Fruit fly (Drosophila melanogaster) whole organism, embryonic: ENCODE data around the gene Irc.

Experiments
- Abd-B ChIP-seq: fragments of 200-800 bp; sonication (Bioruptor generic); optimal IDR thresholded peaks from 2 replicates; lab custom pipeline; 2018; ENCODE audit warnings: missing biosample characterization, mild to moderate bottlenecking, missing genetic modification characterization, moderate library complexity
- CG16815 ChIP-seq: fragments of 200-800 bp; sonication (Bioruptor generic); optimal IDR thresholded peaks from 3 replicates; lab custom pipeline; 2017; ENCODE audit warnings: missing biosample characterization, mild to moderate bottlenecking, missing genetic modification characterization
- CG17385 ChIP-seq: fragments of 200-800 bp; sonication (Bioruptor generic); optimal IDR thresholded peaks from 3 replicates; lab custom pipeline; 2018; ENCODE audit warnings: missing biosample characterization, mild to moderate bottlenecking, missing genetic modification characterization
- CG17802 ChIP-seq: fragments of 200-800 bp; sonication (Bioruptor generic); optimal IDR thresholded peaks from 2 replicates; lab custom pipeline; 2018; ENCODE audit warnings: missing biosample characterization, mild to moderate bottlenecking, missing genetic modification characterization, moderate library complexity
- CG18619 ChIP-seq: fragments of 200-800 bp; sonication (Bioruptor generic); optimal IDR thresholded peaks from 3 replicates; lab custom pipeline; 2017; ENCODE audit warnings: missing biosample characterization, mild to moderate bottlenecking, missing genetic modification characterization
- CG2889 ChIP-seq: fragments of 200-800 bp; sonication (Bioruptor generic); IDR thresholded peaks from 3 replicates; pipeline ENCODE4 v1.3.6; 2022; ENCODE audit warnings: missing biosample characterization, missing genetic modification characterization
- CG33213 ChIP-seq: fragments of 200-800 bp; sonication (Bioruptor generic); optimal IDR thresholded peaks from 3 replicates; lab custom pipeline; 2016; ENCODE audit warnings: missing biosample characterization, missing genetic modification characterization
- CG34422 ChIP-seq: fragments of 200-800 bp; sonication (Bioruptor generic); IDR thresholded peaks from 3 replicates; pipeline ENCODE4 v1.3.6; 2022; ENCODE audit warnings: missing biosample characterization, missing genetic modification characterization
- CG42726 ChIP-seq: fragments of 200-800 bp; sonication (Bioruptor generic); IDR thresholded peaks from 2 replicates; pipeline ENCODE4 v1.3.6; 2022; ENCODE audit warnings: missing biosample characterization, missing genetic modification characterization; ENCODE audit not compliant: partially characterized antibody
- CG4404 ChIP-seq: fragments of 200-800 bp; sonication (Bioruptor generic); IDR thresholded peaks from 2 replicates; pipeline ENCODE4 v1.3.6; 2022; ENCODE audit warnings: missing biosample characterization, missing genetic modification characterization
- CG6254 ChIP-seq: fragments of 200-800 bp; sonication (Bioruptor generic); optimal IDR thresholded peaks from 3 replicates; lab custom pipeline; 2017; ENCODE audit warnings: mild to moderate bottlenecking, missing biosample characterization, missing genetic modification reagents, missing genetic modification characterization
- CG6272 ChIP-seq: fragments of 200-800 bp; sonication (Bioruptor generic); IDR thresholded peaks from 2 replicates; pipeline ENCODE4 v1.3.6; 2022; ENCODE audit warnings: missing biosample characterization, missing genetic modification characterization
- CG6689 ChIP-seq: fragments of 200-800 bp; sonication (Bioruptor generic); IDR thresholded peaks from 2 replicates; pipeline ENCODE4 v1.3.6; 2022; ENCODE audit warnings: missing biosample characterization, missing genetic modification characterization
- CG7372 ChIP-seq: fragments of 200-800 bp; sonication (Bioruptor generic); IDR thresholded peaks from 2 replicates; pipeline ENCODE4 v1.3.6; 2022; ENCODE audit warnings: missing biosample characterization, missing genetic modification characterization
- CG8281 ChIP-seq: fragments of 200-800 bp; sonication (Bioruptor generic); optimal IDR thresholded peaks from 2 replicates; lab custom pipeline; 2018; ENCODE audit warnings: missing biosample characterization, mild to moderate bottlenecking, missing genetic modification characterization, moderate library complexity
- CG8388 ChIP-seq: fragments of 200-800 bp; sonication (Bioruptor generic); optimal IDR thresholded peaks from 2 replicates; lab custom pipeline; 2019; ENCODE audit warnings: missing biosample characterization, mild to moderate bottlenecking, missing genetic modification characterization, moderate library complexity
- CG8765 ChIP-seq: fragments of 200-800 bp; sonication (Bioruptor generic); IDR thresholded peaks from 2 replicates; pipeline ENCODE4 v1.3.6; 2022; ENCODE audit warnings: missing biosample characterization, missing genetic modification characterization
- CG9215 ChIP-seq: fragments of 200-800 bp; sonication (Bioruptor generic); IDR thresholded peaks from 2 replicates; pipeline ENCODE4 v1.3.6; 2022; ENCODE audit warnings: missing biosample characterization, missing genetic modification characterization
- CG9932 ChIP-seq: fragments of 200-800 bp; sonication (Bioruptor generic); IDR thresholded peaks from 2 replicates; pipeline ENCODE4 v1.3.6; 2022; ENCODE audit warnings: missing biosample characterization, missing genetic modification characterization
- Dip3 ChIP-seq: fragments of 200-800 bp; sonication (Bioruptor generic); optimal IDR thresholded peaks from 3 replicates; lab custom pipeline; 2016; ENCODE audit warnings: missing biosample characterization, missing genetic modification characterization
- Drgx ChIP-seq: fragments of 200-800 bp; sonication (Bioruptor generic); IDR thresholded peaks from 2 replicates; pipeline ENCODE4 v1.3.6; 2022; ENCODE audit warnings: missing biosample characterization, missing genetic modification characterization
- E2f1 ChIP-seq: fragments of 200-800 bp; sonication (Bioruptor generic); IDR thresholded peaks from 2 replicates; pipeline ENCODE4 v1.3.6; 2022; ENCODE audit warnings: missing biosample characterization, missing genetic modification characterization
- Ets97D ChIP-seq: fragments of 200-800 bp; sonication (Bioruptor generic); optimal IDR thresholded peaks from 3 replicates; lab custom pipeline; 2016; ENCODE audit warnings: missing biosample characterization, missing genetic modification characterization
- Hr3 ChIP-seq: fragments of 200-800 bp; sonication (Bioruptor generic); optimal IDR thresholded peaks from 3 replicates; lab custom pipeline; 2016; ENCODE audit warnings: missing biosample characterization, missing genetic modification characterization
- Hsf ChIP-seq: fragments of 200-800 bp; sonication (Bioruptor generic); optimal IDR thresholded peaks from 3 replicates; lab custom pipeline; 2016; ENCODE audit warnings: missing biosample characterization, missing genetic modification characterization
- Lhr ChIP-seq: fragments of 200-800 bp; sonication (Bioruptor generic); optimal IDR thresholded peaks from 3 replicates; lab custom pipeline; 2017; ENCODE audit warnings: mild to moderate bottlenecking, missing biosample characterization, missing genetic modification reagents, missing genetic modification characterization
- Sin3A ChIP-seq: fragments of >200 bp; optimal IDR thresholded peaks from 2 replicates; lab custom pipeline; 2018
- TFAM ChIP-seq: fragments of 200-800 bp; sonication (Bioruptor generic); optimal IDR thresholded peaks from 2 replicates; lab custom pipeline; 2017; ENCODE audit warnings: missing biosample characterization, missing genetic modification characterization, inconsistent platforms
- Tbp ChIP-seq: fragments of >200 bp; optimal IDR thresholded peaks from 2 replicates; lab custom pipeline; 2018; ENCODE audit warnings: missing biosample characterization, missing genetic modification characterization
- Trl ChIP-seq, 3 experiments: fragments of >200 bp in 2 of 3; fragments of 200-800 bp in 1 of 3; sonication (Bioruptor generic) in 1 of 3; optimal IDR thresholded peaks; 2 replicates in 1 of 3; 3 replicates in 2 of 3; lab custom pipeline; 2016 to 2017; ENCODE audit warnings: missing biosample characterization in 1 of 3, missing genetic modification characterization in 1 of 3
- al ChIP-seq: fragments of 200-800 bp; sonication (Bioruptor generic); IDR thresholded peaks from 2 replicates; pipeline ENCODE4 v1.3.6; 2022; ENCODE audit warnings: missing biosample characterization, missing genetic modification characterization
- az2 ChIP-seq: fragments of 200-800 bp; sonication (Bioruptor generic); optimal IDR thresholded peaks from 3 replicates; lab custom pipeline; 2016; ENCODE audit warnings: missing biosample characterization, missing genetic modification characterization
- cad ChIP-seq: fragments of >200 bp; optimal IDR thresholded peaks from 2 replicates; lab custom pipeline; 2017; ENCODE audit warnings: missing biosample characterization, missing genetic modification characterization
- crp ChIP-seq, 2 experiments: fragments of 200-800 bp; sonication (Bioruptor generic); optimal IDR thresholded peaks; 2 replicates in 1 of 2; 3 replicates in 1 of 2; lab custom pipeline; 2017; ENCODE audit warnings: missing biosample characterization in 2 of 2, missing genetic modification characterization in 2 of 2, mild to moderate bottlenecking in 1 of 2, moderate library complexity in 1 of 2
- cwo ChIP-seq: fragments of 200-800 bp; sonication (Bioruptor generic); optimal IDR thresholded peaks from 3 replicates; lab custom pipeline; 2017; ENCODE audit warnings: missing biosample characterization, missing genetic modification characterization, mild to moderate bottlenecking, moderate library complexity, missing genetic modification reagents
- emc ChIP-seq: fragments of 200-800 bp; sonication (Bioruptor generic); optimal IDR thresholded peaks from 2 replicates; lab custom pipeline; 2016; ENCODE audit warnings: missing biosample characterization, missing genetic modification characterization
- ems ChIP-seq: fragments of 200-800 bp; sonication (Bioruptor generic); optimal IDR thresholded peaks from 3 replicates; lab custom pipeline; 2016; ENCODE audit warnings: missing biosample characterization, missing genetic modification characterization
- fru ChIP-seq: fragments of >200 bp; optimal IDR thresholded peaks from 2 replicates; lab custom pipeline; 2017
- hkb ChIP-seq, 2 experiments: fragments of 200-800 bp in 1 of 2; fragments of >200 bp in 1 of 2; sonication (Bioruptor generic) in 1 of 2; IDR thresholded peaks in 1 of 2; optimal IDR thresholded peaks in 1 of 2; 2 replicates each; pipeline versions ENCODE4 v1.3.6 to Lab custom; 2017 to 2022; ENCODE audit warnings: missing biosample characterization in 1 of 2, missing genetic modification characterization in 1 of 2
- mam ChIP-seq: fragments of 200-800 bp; sonication (Bioruptor generic); optimal IDR thresholded peaks from 3 replicates; lab custom pipeline; 2016; ENCODE audit warnings: missing biosample characterization, missing genetic modification characterization
- nau ChIP-seq: fragments of 200-800 bp; sonication (Bioruptor generic); optimal IDR thresholded peaks from 3 replicates; lab custom pipeline; 2017; ENCODE audit warnings: missing biosample characterization, mild to moderate bottlenecking, missing genetic modification characterization, missing genetic modification reagents
- org-1 ChIP-seq: fragments of 200-800 bp; sonication (Bioruptor generic); optimal IDR thresholded peaks from 2 replicates; lab custom pipeline; 2017; ENCODE audit warnings: missing biosample characterization, missing genetic modification characterization
- otp ChIP-seq: fragments of 200-800 bp; sonication (Bioruptor generic); IDR thresholded peaks from 3 replicates; pipeline ENCODE4, ENCODE4 v1.3.6; 2022; ENCODE audit warnings: missing biosample characterization, missing genetic modification characterization
- ranshi ChIP-seq: fragments of 200-800 bp; sonication (Bioruptor generic); IDR thresholded peaks from 2 replicates; pipeline ENCODE4 v1.3.6; 2022; ENCODE audit warnings: missing biosample characterization, missing genetic modification characterization
- sima ChIP-seq: fragments of 200-800 bp; sonication (Bioruptor generic); optimal IDR thresholded peaks from 2 replicates; lab custom pipeline; 2016; ENCODE audit warnings: missing biosample characterization, missing genetic modification characterization
- slp2 ChIP-seq: fragments of 200-800 bp; sonication (Bioruptor generic); optimal IDR thresholded peaks from 2 replicates; lab custom pipeline; 2016; ENCODE audit warnings: missing biosample characterization, missing genetic modification characterization
- sug ChIP-seq: fragments of 200-800 bp; optimal IDR thresholded peaks from 2 replicates; lab custom pipeline; 2019; ENCODE audit warnings: missing biosample characterization, mild to moderate bottlenecking, missing genetic modification characterization, moderate library complexity
- vnd ChIP-seq: fragments of 200-800 bp; sonication (Bioruptor generic); IDR thresholded peaks from 3 replicates; pipeline ENCODE4 v1.3.6; 2022; ENCODE audit warnings: missing biosample characterization, missing genetic modification characterization; ENCODE audit not compliant: partially characterized antibody
- zf30C ChIP-seq: fragments of 200-800 bp; sonication (Bioruptor generic); optimal IDR thresholded peaks from 3 replicates; lab custom pipeline; 2018; ENCODE audit warnings: missing biosample characterization, mild to moderate bottlenecking, missing genetic modification characterization
- zfh1 ChIP-seq: fragments of 200-800 bp; sonication (Bioruptor generic); IDR thresholded peaks from 3 replicates; pipeline ENCODE4 v1.3.6; 2022; ENCODE audit warnings: missing biosample characterization, missing genetic modification characterization

The Irc gene

DNA sequence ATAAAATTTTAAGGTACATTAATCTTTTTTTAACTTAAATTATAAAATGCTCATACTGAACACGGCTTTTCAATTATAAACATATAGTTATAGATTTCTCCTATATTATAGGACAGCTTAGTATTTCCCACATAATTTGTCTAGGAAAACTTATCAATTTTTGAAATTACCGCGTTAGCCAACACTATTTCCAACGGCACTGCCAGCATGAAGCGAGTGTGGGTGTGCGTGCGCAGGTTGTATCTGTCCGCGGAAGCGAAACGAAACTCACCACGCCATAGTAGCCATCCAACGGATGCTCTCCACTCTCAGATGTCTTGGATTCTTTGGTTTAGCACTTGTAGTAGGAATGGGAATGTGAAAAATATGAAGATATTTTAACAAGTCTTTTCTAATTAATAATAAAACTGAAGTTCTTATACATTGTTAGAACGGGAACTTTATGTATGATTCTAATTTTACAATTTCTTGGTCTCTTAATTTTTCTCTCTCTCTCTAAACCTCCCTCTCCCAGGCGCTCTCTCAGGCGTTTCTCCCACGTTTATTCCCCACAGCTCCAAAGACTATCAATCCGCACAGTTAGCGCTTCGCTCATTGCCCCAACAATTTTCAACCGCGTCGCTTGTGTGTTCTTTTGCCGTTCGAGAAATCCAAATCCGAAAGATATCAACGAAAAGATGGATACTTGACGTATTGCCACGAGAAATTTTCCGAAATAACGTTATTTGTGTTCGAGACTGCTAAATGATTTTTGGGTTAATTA lies 50.9 kb downstream of the Irc start, which contains the start of gene Dad (continued):
- TF ChIP-seq CG8765 (no peak), emc (GFP tag; lab: Kevin White, UChicago) (no peak), sug (tag; lab: Kevin White, UChicago) (no peak), CG9932 (GFP tag; lab: Robert Waterston, UW) (no peak), Sin3A (lab: Kevin White, UChicago) (no peak), al (GFP tag; lab: Robert Waterston, UW) (no peak), CG8388 (GFP tag; lab: Kevin White, UChicago) (no peak), nau (GFP tag; lab: Kevin White, UChicago) (no peak), Tbp (GFP tag; lab: Kevin White, UChicago) (no peak), hkb (optimal IDR thresholded peaks at IDR 0.05; lab: Kevin White, UChicago) (no peak), hkb (GFP tag; IDR thresholded peaks at IDR 0.05; lab: Robert Waterston, UW) (peak; percentile 29; the same call in 1 of the 2 replicates), Hr3 (GFP tag; lab: Kevin White, UChicago) (no peak), CG6272 (GFP tag; lab: Robert Waterston, UW) (no peak), CG6689 (GFP tag; lab: Robert Waterston, UW) (no peak), az2 (no peak), CG2889 (GFP tag; lab: Robert Waterston, UW) (no peak), sima (GFP tag; lab: Kevin White, UChicago) (no peak), TFAM (no peak), Trl (optimal IDR thresholded peaks at IDR 0.05; lab: Kevin White, UChicago) (peak; percentile 99 to 100), Trl (GFP tag; optimal IDR thresholded peaks at IDR 0.05; lab: Kevin White, UChicago) (peak; percentile 77), Abd-B (no peak), vnd (no peak), org-1 (GFP tag; lab: Kevin White, UChicago) (no peak), E2f1 (GFP tag; lab: Robert Waterston, UW) (no peak), Ets97D (GFP tag; lab: Kevin White, UChicago) (peak; percentile 5), CG33213 (no peak), otp (0 out of 3 replicates have a peak, but pooled peaks have one; percentile 37), ranshi (no peak; the same call in 1 of the 2 replicates), fru (no peak), CG4404 (GFP tag; lab: Robert Waterston, UW) (no peak), CG17385 (GFP tag; lab: Kevin White, UChicago) (peak; percentile 32), CG9215 (peak; percentile 98), CG18619 (GFP tag; lab: Kevin White, UChicago) (no peak), mam (no peak), CG7372 (GFP tag; lab: Robert Waterston, UW) (no peak), cad (GFP tag; lab: Kevin White, UChicago) (no peak), CG6254 (GFP tag; lab: Kevin White, UChicago) (peak; percentile 10), CG8281 (peak; percentile 32), CG16815 (GFP tag; lab: Kevin White, UChicago) (no peak), Drgx (GFP tag; lab: Robert Waterston, UW) (no peak), zfh1 (GFP tag; lab: Robert Waterston, UW) (0 out of 3 replicates have a peak, but pooled peaks have one; percentile 23), CG42726 (GFP tag; lab: Robert Waterston, UW) (no peak), ems (GFP tag; lab: Kevin White, UChicago) (no peak), crp (GFP tag; optimal IDR thresholded peaks at IDR 0.05; lab: Kevin White, UChicago) (no peak), Dip3 (GFP tag; lab: Kevin White, UChicago) (no peak), CG34422 (GFP tag; lab: Robert Waterston, UW) (peak; percentile 48; the same call in 1 of the 3 replicates), cwo (GFP tag; lab: Kevin White, UChicago) (no peak), zf30C (GFP tag; lab: Kevin White, UChicago) (no peak), CG17802 (tag; lab: Kevin White, UChicago) (no peak), slp2 (no peak), Lhr (GFP tag; lab: Kevin White, UChicago) (no peak), Hsf (GFP tag; lab: Kevin White, UChicago) (peak; percentile 8)
